Fruit fly (Drosophila melanogaster): Measurements from ENCODE around the gene CG33307.

dm6 chr2L:13839744-13840151 lies 1.6 kb downstream of the CG33307 start:
- TF ChIP-seq ttk (optimal IDR thresholded peaks at IDR 0.05) (no peak), insv (optimal IDR thresholded peaks at IDR 0.05) (no peak), psq (optimal IDR thresholded peaks at IDR 0.05) (no peak), Sin3A (optimal IDR thresholded peaks at IDR 0.05) (no peak), Myc (optimal IDR thresholded peaks at IDR 0.05) (no peak)
